Fruit fly (Drosophila melanogaster) whole organism, embryonic: ENCODE data around the gene Dok.

ENCODE experiments used
- Antp ChIP-seq: fragments of 200-800 bp; sonication (Bioruptor generic); optimal IDR thresholded peaks from 3 replicates; lab custom pipeline; 2016; ENCODE audit warnings: missing biosample characterization, missing genetic modification characterization
- Atf-2 ChIP-seq: fragments of 200-800 bp; sonication (Bioruptor generic); optimal IDR thresholded peaks from 2 replicates; lab custom pipeline; 2016; ENCODE audit warnings: missing biosample characterization, missing genetic modification characterization
- Atf3 ChIP-seq: fragments of 200-800 bp; sonication (Bioruptor generic); optimal IDR thresholded peaks from 3 replicates; lab custom pipeline; 2016; ENCODE audit warnings: missing biosample characterization, missing genetic modification characterization
- B-H2 ChIP-seq: fragments of 200-800 bp; sonication (Bioruptor generic); optimal IDR thresholded peaks from 2 replicates; lab custom pipeline; 2018; ENCODE audit warnings: missing biosample characterization, mild to moderate bottlenecking, missing genetic modification characterization
- Bdp1 ChIP-seq: fragments of 200-800 bp; sonication (Bioruptor generic); optimal IDR thresholded peaks from 3 replicates; lab custom pipeline; 2016; ENCODE audit warnings: missing biosample characterization, missing genetic modification characterization
- C15 ChIP-seq: fragments of 200-800 bp; sonication (Bioruptor generic); IDR thresholded peaks from 3 replicates; pipeline ENCODE4 v1.3.6; 2022; ENCODE audit warnings: missing biosample characterization, missing genetic modification characterization
- CG10274 ChIP-seq: fragments of 200-800 bp; sonication (Bioruptor generic); optimal IDR thresholded peaks from 3 replicates; lab custom pipeline; 2017; ENCODE audit warnings: missing biosample characterization, mild to moderate bottlenecking, missing genetic modification characterization
- CG10366 ChIP-seq: fragments of 200-800 bp; sonication (Bioruptor generic); IDR thresholded peaks from 2 replicates; pipeline ENCODE4 v1.3.6; 2022; ENCODE audit warnings: missing biosample characterization, missing genetic modification characterization
- CG11456 ChIP-seq: fragments of 200-800 bp; sonication (Bioruptor generic); IDR thresholded peaks from 3 replicates; pipeline ENCODE4 v1.3.6; 2022; ENCODE audit warnings: missing biosample characterization, missing genetic modification characterization
- CG11696 ChIP-seq: fragments of 200-800 bp; sonication (Bioruptor generic); IDR thresholded peaks from 2 replicates; pipeline ENCODE4 v1.3.6; 2022; ENCODE audit warnings: missing biosample characterization, missing genetic modification characterization
- CG11723 ChIP-seq: fragments of 200-800 bp; sonication (Bioruptor generic); optimal IDR thresholded peaks from 2 replicates; lab custom pipeline; 2017; ENCODE audit warnings: missing biosample characterization, mild to moderate bottlenecking, missing genetic modification characterization
- CG15269 ChIP-seq: fragments of 200-800 bp; sonication (Bioruptor generic); optimal IDR thresholded peaks from 2 replicates; lab custom pipeline; 2018; ENCODE audit warnings: missing biosample characterization, mild to moderate bottlenecking, missing genetic modification characterization, moderate library complexity
- CG17568 ChIP-seq: fragments of 200-800 bp; sonication (Bioruptor generic); optimal IDR thresholded peaks from 2 replicates; lab custom pipeline; 2018; ENCODE audit warnings: missing biosample characterization, mild to moderate bottlenecking, missing genetic modification characterization, moderate library complexity
- CG18599 ChIP-seq: fragments of 200-800 bp; sonication (Bioruptor generic); optimal IDR thresholded peaks from 3 replicates; lab custom pipeline; 2017; ENCODE audit warnings: missing biosample characterization, missing genetic modification characterization, mild to moderate bottlenecking, moderate library complexity, missing genetic modification reagents
- CG2712 ChIP-seq: fragments of 200-800 bp; optimal IDR thresholded peaks from 3 replicates; lab custom pipeline; 2019; ENCODE audit warnings: missing biosample characterization, mild to moderate bottlenecking, missing genetic modification characterization, moderate library complexity
- CG3847 ChIP-seq: fragments of 200-800 bp; sonication (Bioruptor generic); IDR thresholded peaks from 2 replicates; pipeline ENCODE4 v1.3.6; 2022; ENCODE audit warnings: missing biosample characterization, missing genetic modification characterization
- CG6854 ChIP-seq: fragments of 200-800 bp; sonication (Bioruptor generic); optimal IDR thresholded peaks from 3 replicates; lab custom pipeline; 2017; ENCODE audit warnings: missing biosample characterization, mild to moderate bottlenecking, missing genetic modification characterization
- CG7963 ChIP-seq: fragments of 200-800 bp; sonication (Bioruptor generic); IDR thresholded peaks from 3 replicates; pipeline ENCODE4 v1.3.6; 2022; ENCODE audit warnings: missing biosample characterization, missing genetic modification characterization; ENCODE audit not compliant: partially characterized antibody
- CG7987 ChIP-seq: fragments of 200-800 bp; sonication (Bioruptor generic); optimal IDR thresholded peaks from 2 replicates; lab custom pipeline; 2018; ENCODE audit warnings: missing biosample characterization, mild to moderate bottlenecking, missing genetic modification characterization, moderate library complexity
- CG9817 ChIP-seq: fragments of 200-800 bp; sonication (Bioruptor generic); optimal IDR thresholded peaks from 2 replicates; lab custom pipeline; 2018; ENCODE audit warnings: missing biosample characterization, mild to moderate bottlenecking, missing genetic modification characterization, moderate library complexity
- CTCF ChIP-seq: fragments of 200-800 bp; sonication (Bioruptor generic); optimal IDR thresholded peaks from 2 replicates; lab custom pipeline; 2017; ENCODE audit warnings: missing biosample characterization, mild to moderate bottlenecking, missing genetic modification characterization, moderate library complexity
- Ets97D ChIP-seq: fragments of 200-800 bp; sonication (Bioruptor generic); optimal IDR thresholded peaks from 3 replicates; lab custom pipeline; 2016; ENCODE audit warnings: missing biosample characterization, missing genetic modification characterization
- Gug ChIP-seq: fragments of 200-800 bp; sonication (Bioruptor generic); IDR thresholded peaks from 4 replicates; pipeline ENCODE4 v1.3.6; 2022; ENCODE audit warnings: missing biosample characterization, missing genetic modification characterization
- Hr78 ChIP-seq, 2 experiments: fragments of 200-800 bp in 1 of 2; fragments of >200 bp in 1 of 2; sonication (Bioruptor generic) in 1 of 2; optimal IDR thresholded peaks; 2 replicates each; lab custom pipeline; 2017 to 2019; ENCODE audit warnings: missing biosample characterization in 2 of 2, missing genetic modification characterization in 2 of 2, mild to moderate bottlenecking in 1 of 2, moderate library complexity in 1 of 2
- Jarid2 ChIP-seq: fragments of 200-800 bp; sonication (Bioruptor generic); optimal IDR thresholded peaks from 3 replicates; lab custom pipeline; 2017; ENCODE audit warnings: mild to moderate bottlenecking, missing biosample characterization, missing genetic modification reagents, missing genetic modification characterization
- NC2β ChIP-seq: fragments of 200-800 bp; sonication (Bioruptor generic); optimal IDR thresholded peaks from 2 replicates; lab custom pipeline; 2016; ENCODE audit warnings: missing biosample characterization, missing genetic modification characterization
- Optix ChIP-seq: fragments of 200-800 bp; sonication (Bioruptor generic); IDR thresholded peaks from 3 replicates; pipeline ENCODE4 v1.3.6; 2022; ENCODE audit warnings: missing biosample characterization, missing genetic modification characterization
- PHDP ChIP-seq: fragments of 200-800 bp; sonication (Bioruptor generic); optimal IDR thresholded peaks from 3 replicates; lab custom pipeline; 2018; ENCODE audit warnings: missing biosample characterization, mild to moderate bottlenecking, missing genetic modification characterization, moderate library complexity
- Six4 ChIP-seq: fragments of 200-800 bp; sonication (Bioruptor generic); optimal IDR thresholded peaks from 2 replicates; lab custom pipeline; 2016; ENCODE audit warnings: missing biosample characterization, missing genetic modification characterization
- YL-1 ChIP-seq: fragments of 200-800 bp; sonication (Bioruptor generic); optimal IDR thresholded peaks from 3 replicates; lab custom pipeline; 2017; ENCODE audit warnings: missing biosample characterization, mild to moderate bottlenecking, missing genetic modification characterization
- ac ChIP-seq: fragments of 200-800 bp; sonication (Bioruptor generic); optimal IDR thresholded peaks from 3 replicates; lab custom pipeline; 2017; ENCODE audit warnings: missing biosample characterization, mild to moderate bottlenecking, missing genetic modification characterization
- cas ChIP-seq: fragments of 200-800 bp; sonication (Bioruptor generic); IDR thresholded peaks from 2 replicates; pipeline ENCODE4 v1.3.6; 2022; ENCODE audit warnings: missing biosample characterization, missing genetic modification characterization
- dimm ChIP-seq: fragments of 200-800 bp; sonication (Bioruptor generic); IDR thresholded peaks from 2 replicates; pipeline ENCODE4 v1.3.6; 2022; ENCODE audit warnings: missing biosample characterization, missing genetic modification characterization
- dmrt99B ChIP-seq: fragments of 200-800 bp; sonication (Bioruptor generic); optimal IDR thresholded peaks from 2 replicates; lab custom pipeline; 2018; ENCODE audit warnings: missing biosample characterization, mild to moderate bottlenecking, missing genetic modification characterization, moderate library complexity
- ems ChIP-seq: fragments of 200-800 bp; sonication (Bioruptor generic); optimal IDR thresholded peaks from 3 replicates; lab custom pipeline; 2016; ENCODE audit warnings: missing biosample characterization, missing genetic modification characterization
- fru ChIP-seq: fragments of >200 bp; optimal IDR thresholded peaks from 2 replicates; lab custom pipeline; 2017
- ind ChIP-seq: fragments of 200-800 bp; sonication (Bioruptor generic); optimal IDR thresholded peaks from 3 replicates; lab custom pipeline; 2016; ENCODE audit warnings: missing biosample characterization, missing genetic modification characterization
- jumu ChIP-seq: fragments of 200-800 bp; sonication (Bioruptor generic); optimal IDR thresholded peaks from 3 replicates; lab custom pipeline; 2016; ENCODE audit warnings: missing biosample characterization, missing genetic modification characterization
- lov ChIP-seq, 2 experiments: fragments of 200-800 bp in 1 of 2; fragments of >200 bp in 1 of 2; sonication (Bioruptor generic) in 1 of 2; IDR thresholded peaks in 1 of 2; optimal IDR thresholded peaks in 1 of 2; 2 replicates in 1 of 2; 3 replicates in 1 of 2; pipeline versions ENCODE4 v1.3.6 to Lab custom; 2017 to 2022; ENCODE audit warnings: missing biosample characterization in 1 of 2, missing genetic modification characterization in 1 of 2
- oc ChIP-seq: fragments of 200-800 bp; sonication (Bioruptor generic); optimal IDR thresholded peaks from 2 replicates; lab custom pipeline; 2018; ENCODE audit warnings: missing biosample characterization, mild to moderate bottlenecking, missing genetic modification characterization, moderate library complexity
- seq ChIP-seq: fragments of 200-800 bp; sonication (Bioruptor generic); IDR thresholded peaks from 2 replicates; pipeline ENCODE4 v1.3.6; 2022; ENCODE audit warnings: missing biosample characterization, missing genetic modification characterization
- sim ChIP-seq: fragments of 200-800 bp; sonication (Bioruptor generic); IDR thresholded peaks from 2 replicates; pipeline ENCODE4 v1.3.6; 2022; ENCODE audit warnings: missing biosample characterization, missing genetic modification characterization
- sug ChIP-seq: fragments of 200-800 bp; optimal IDR thresholded peaks from 2 replicates; lab custom pipeline; 2019; ENCODE audit warnings: missing biosample characterization, mild to moderate bottlenecking, missing genetic modification characterization, moderate library complexity
- twi ChIP-seq: fragments of 200-800 bp; optimal IDR thresholded peaks from 2 replicates; lab custom pipeline; 2019; ENCODE audit warnings: missing biosample characterization, mild to moderate bottlenecking, missing genetic modification characterization, moderate library complexity
- vnd ChIP-seq: fragments of 200-800 bp; sonication (Bioruptor generic); IDR thresholded peaks from 3 replicates; pipeline ENCODE4 v1.3.6; 2022; ENCODE audit warnings: missing biosample characterization, missing genetic modification characterization; ENCODE audit not compliant: partially characterized antibody
- zf30C ChIP-seq: fragments of 200-800 bp; sonication (Bioruptor generic); optimal IDR thresholded peaks from 3 replicates; lab custom pipeline; 2018; ENCODE audit warnings: missing biosample characterization, mild to moderate bottlenecking, missing genetic modification characterization

Dok gene

dm6 chrX:7336121-7336961 lies 12.3 kb downstream of the Dok start (continued):
- TF ChIP-seq Atf-2 (GFP tag; lab: Kevin White, UChicago) (peak; percentile 90), twi (tag; lab: Kevin White, UChicago) (peak; percentile 85), CG11696 (peak; percentile 99), CG11723 (GFP tag; lab: Kevin White, UChicago) (peak; percentile 86), CG2712 (tag; lab: Kevin White, UChicago) (peak; percentile 97), ind (GFP tag; lab: Kevin White, UChicago) (peak; percentile 89), zf30C (GFP tag; lab: Kevin White, UChicago) (no peak), ems (GFP tag; lab: Kevin White, UChicago) (peak; percentile 88), CG7987 (GFP tag; lab: Kevin White, UChicago) (peak; percentile 74), seq (GFP tag; lab: Robert Waterston, UW) (peak; percentile 85), Hr78 (GFP tag; optimal IDR thresholded peaks at IDR 0.05; lab: Kevin White, UChicago) (peak in 1 of 2 experiments; percentile 69), oc (tag; lab: Kevin White, UChicago) (peak; percentile 79), C15 (GFP tag; lab: Robert Waterston, UW) (0 out of 3 replicates have a peak, but pooled peaks have one; percentile 33), Six4 (GFP tag; lab: Kevin White, UChicago) (peak; percentile 88), ac (GFP tag; lab: Kevin White, UChicago) (peak; percentile 82), CG18599 (GFP tag; lab: Kevin White, UChicago) (peak; percentile 90), CG3847 (GFP tag; lab: Robert Waterston, UW) (peak; percentile 79)

dm6 chrX:7336962-7337844 lies 13.2 kb downstream of the Dok start, which contains the start of gene CBP:
TSS of gene CBP (plus strand) at chrX:7337352.
- TF ChIP-seq PHDP (tag; lab: Kevin White, UChicago) (peak; percentile 98), CG10274 (peak; percentile 88), dimm (GFP tag; lab: Robert Waterston, UW) (peak; percentile 82), Atf3 (GFP tag; lab: Kevin White, UChicago) (peak; percentile 96), CG7963 (no peak), Bdp1 (GFP tag; lab: Kevin White, UChicago) (peak; percentile 93), CG10366 (GFP tag; lab: Robert Waterston, UW) (peak; percentile 95), CTCF (GFP tag; lab: Kevin White, UChicago) (peak; percentile 77), Antp (GFP tag; lab: Kevin White, UChicago) (peak; percentile 98), cas (GFP tag; lab: Robert Waterston, UW) (peak; percentile 85), YL-1 (GFP tag; lab: Kevin White, UChicago) (peak; percentile 96), Gug (GFP tag; lab: Robert Waterston, UW) (peak; percentile 93), CG15269 (peak; percentile 98), Optix (GFP tag; lab: Robert Waterston, UW) (peak; percentile 97), B-H2 (GFP tag; lab: Kevin White, UChicago) (peak; percentile 85), NC2β (GFP tag; lab: Kevin White, UChicago) (peak; percentile 97), CG11456 (GFP tag; lab: Robert Waterston, UW) (peak; percentile 92), lov (optimal IDR thresholded peaks at IDR 0.05; lab: Kevin White, UChicago) (no peak), lov (GFP tag; IDR thresholded peaks at IDR 0.05; lab: Robert Waterston, UW) (peak; percentile 94), Ets97D (peak; percentile 81), Jarid2 (GFP tag; lab: Kevin White, UChicago) (peak; percentile 87), sim (GFP tag; lab: Robert Waterston, UW) (peak; percentile 96), CG17568 (GFP tag; lab: Kevin White, UChicago) (peak; percentile 97), CG6854 (GFP tag; lab: Kevin White, UChicago) (peak; percentile 96), CG9817 (tag; lab: Kevin White, UChicago) (peak; percentile 96), dmrt99B (peak; percentile 99), vnd (GFP tag; lab: Robert Waterston, UW) (no peak), sug (peak; percentile 94), fru (no peak), jumu (GFP tag; lab: Kevin White, UChicago) (peak; percentile 97)
